Worm (Caenorhabditis elegans) whole organism, L1 larva: Measurements from ENCODE around the gene nhr-179.

ENCODE experiments used
- ama-1 ChIP-seq: fragments of 150-350 bp; optimal IDR thresholded peaks from 2 replicates; lab custom pipeline; 2014
- ces-1 ChIP-seq: fragments of 150-350 bp; optimal IDR thresholded peaks from 2 replicates; lab custom pipeline; 2014; ENCODE audit warnings: missing biosample characterization, missing genetic modification reagents, missing genetic modification characterization
- lin-35 ChIP-seq, 2 experiments: fragments of 150-350 bp; optimal IDR thresholded peaks; 2 replicates each; lab custom pipeline; 2014; ENCODE audit warnings: missing biosample characterization in 2 of 2, missing genetic modification characterization in 2 of 2, missing genetic modification reagents in 2 of 2
- mep-1 ChIP-seq: fragments of 150-350 bp; optimal IDR thresholded peaks from 2 replicates; lab custom pipeline; 2014; ENCODE audit warnings: missing biosample characterization, missing genetic modification characterization
- nhr-11 ChIP-seq: fragments of 150-350 bp; optimal IDR thresholded peaks from 2 replicates; lab custom pipeline; 2014; ENCODE audit warnings: missing biosample characterization, missing genetic modification characterization
- nhr-20 ChIP-seq: sonication (generic microtip); optimal IDR thresholded peaks from 2 replicates; lab custom pipeline; 2016; ENCODE audit warnings: mild to moderate bottlenecking, missing genetic modification characterization, missing compliant biosample characterization
- nhr-76 ChIP-seq: sonication (generic microtip); optimal IDR thresholded peaks from 2 replicates; lab custom pipeline; 2017; ENCODE audit warnings: missing biosample characterization, missing genetic modification characterization
- skn-1 ChIP-seq: fragments of 150-350 bp; optimal IDR thresholded peaks from 2 replicates; lab custom pipeline; 2014; ENCODE audit warnings: missing biosample characterization, missing genetic modification characterization
- snpc-4 ChIP-seq: fragments of 150-350 bp; optimal IDR thresholded peaks from 2 replicates; lab custom pipeline; 2014; ENCODE audit warnings: missing biosample characterization, missing genetic modification characterization
- ztf-4 ChIP-seq: fragments of 150-350 bp; optimal IDR thresholded peaks from 2 replicates; lab custom pipeline; 2014; ENCODE audit warnings: missing biosample characterization, missing genetic modification characterization

DNA sequence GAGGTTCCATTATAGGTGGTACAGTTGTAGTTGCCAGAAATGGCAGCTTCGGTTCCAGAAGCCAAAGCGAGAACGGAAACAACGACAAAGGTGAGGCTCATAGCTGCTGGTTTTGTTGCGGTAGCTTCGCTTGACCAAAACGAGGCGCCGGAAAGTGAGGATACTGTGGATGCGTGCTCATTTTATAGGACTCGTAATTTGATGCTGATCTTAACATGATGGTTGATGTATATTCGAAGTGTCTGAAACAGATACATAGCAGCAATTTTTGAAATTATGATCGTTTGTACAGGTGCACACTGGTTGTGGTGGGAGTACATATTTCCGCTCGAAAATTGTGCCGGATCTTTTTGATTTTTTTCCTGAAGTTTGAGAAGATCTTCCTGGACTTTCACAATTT, 12.5 kb upstream of the nhr-179 start, which contains the start of gene Y46H3D.8:
- TF ChIP-seq ces-1 (GFP tag; lab: Kevin White, UChicago) (no peak), snpc-4 (tag; lab: Kevin White, UChicago) (no peak), nhr-20 (tag; lab: Kevin White, UChicago) (no peak), nhr-11 (tag; lab: Kevin White, UChicago) (no peak), lin-35 (GFP tag; optimal IDR thresholded peaks at IDR 0.05; lab: Kevin White, UChicago) (no peak), nhr-76 (tag; lab: Kevin White, UChicago) (no peak), ama-1 (lab: Kevin White, UChicago) (no peak), skn-1 (tag; lab: Kevin White, UChicago) (no peak), ztf-4 (tag; lab: Kevin White, UChicago) (no peak), mep-1 (tag; lab: Kevin White, UChicago) (no peak)
